Worm (Caenorhabditis elegans): ENCODE data around the gene aldo-2.
A peak's percentile ranks its signal among the peaks of the same experiment; 100 is the strongest.

The aldo-2 gene

ce11 chrIII:5841676-5842075 lies 34.7 kb downstream of the aldo-2 start (continued):
- TF ChIP-seq lin-39 (tag; optimal IDR thresholded peaks at IDR 0.05): no peak
- peak; percentile 33 for TF ChIP-seq skn-1 (tag; optimal IDR thresholded peaks at IDR 0.05)
- TF ChIP-seq nhr-19 (GFP tag; conservative IDR thresholded peaks at IDR 0.05): peak; percentile 58
- TF ChIP-seq sup-37 (GFP tag; optimal IDR thresholded peaks at IDR 0.05): no peak
- no peak for TF ChIP-seq hlh-4 (tag; optimal IDR thresholded peaks at IDR 0.05)
- TF ChIP-seq xbp-1 (tag; optimal IDR thresholded peaks at IDR 0.05): peak; percentile 7
- TF ChIP-seq dpl-1 (GFP tag; optimal IDR thresholded peaks at IDR 0.05): peak in 2 of 3 experiments; percentile 31 to 37
- peak; percentile 59 for TF ChIP-seq nhr-47 (tag; optimal IDR thresholded peaks at IDR 0.05)
- TF ChIP-seq lin-35 (GFP tag; optimal IDR thresholded peaks at IDR 0.05): peak in 1 of 2 experiments; percentile 69
- TF ChIP-seq lin-13 (GFP tag; optimal IDR thresholded peaks at IDR 0.05): peak; percentile 46
- TF ChIP-seq nhr-85 (tag): peak; percentile 92
- TF ChIP-seq lin-14 (GFP tag; optimal IDR thresholded peaks at IDR 0.05): peak; percentile 83
- TF ChIP-seq efl-1 (optimal IDR thresholded peaks at IDR 0.05): peak in 1 of 2 experiments; percentile 17
- TF ChIP-seq efl-1 (GFP tag; optimal IDR thresholded peaks at IDR 0.05 in 1 of 2): peak; percentile 16 to 53
- TF ChIP-seq lsy-2 (tag; optimal IDR thresholded peaks at IDR 0.05): peak in 1 of 2 experiments; percentile 74
- no peak for TF ChIP-seq ceh-8 (GFP tag; optimal IDR thresholded peaks at IDR 0.05)
- peak; percentile 52 for TF ChIP-seq mep-1 (tag; optimal IDR thresholded peaks at IDR 0.05)
- no peak for TF ChIP-seq pqm-1 (tag; optimal IDR thresholded peaks at IDR 0.05)
- no peak for TF ChIP-seq snpc-4 (tag; optimal IDR thresholded peaks at IDR 0.05)
- TF ChIP-seq mef-2 (tag; optimal IDR thresholded peaks at IDR 0.05): no peak
- no peak for TF ChIP-seq ceh-63 (GFP tag; optimal IDR thresholded peaks at IDR 0.05)
- no peak for TF ChIP-seq C34B4.2 (tag; optimal IDR thresholded peaks at IDR 0.05)
- TF ChIP-seq elt-3 (tag; optimal IDR thresholded peaks at IDR 0.05): peak in 1 of 6 experiments; percentile 64
- peak in 1 of 3 experiments; percentile 20 for TF ChIP-seq ceh-82 (tag; optimal IDR thresholded peaks at IDR 0.05)
- peak; percentile 87 for TF ChIP-seq blmp-1 (tag; optimal IDR thresholded peaks at IDR 0.05)

DNA sequence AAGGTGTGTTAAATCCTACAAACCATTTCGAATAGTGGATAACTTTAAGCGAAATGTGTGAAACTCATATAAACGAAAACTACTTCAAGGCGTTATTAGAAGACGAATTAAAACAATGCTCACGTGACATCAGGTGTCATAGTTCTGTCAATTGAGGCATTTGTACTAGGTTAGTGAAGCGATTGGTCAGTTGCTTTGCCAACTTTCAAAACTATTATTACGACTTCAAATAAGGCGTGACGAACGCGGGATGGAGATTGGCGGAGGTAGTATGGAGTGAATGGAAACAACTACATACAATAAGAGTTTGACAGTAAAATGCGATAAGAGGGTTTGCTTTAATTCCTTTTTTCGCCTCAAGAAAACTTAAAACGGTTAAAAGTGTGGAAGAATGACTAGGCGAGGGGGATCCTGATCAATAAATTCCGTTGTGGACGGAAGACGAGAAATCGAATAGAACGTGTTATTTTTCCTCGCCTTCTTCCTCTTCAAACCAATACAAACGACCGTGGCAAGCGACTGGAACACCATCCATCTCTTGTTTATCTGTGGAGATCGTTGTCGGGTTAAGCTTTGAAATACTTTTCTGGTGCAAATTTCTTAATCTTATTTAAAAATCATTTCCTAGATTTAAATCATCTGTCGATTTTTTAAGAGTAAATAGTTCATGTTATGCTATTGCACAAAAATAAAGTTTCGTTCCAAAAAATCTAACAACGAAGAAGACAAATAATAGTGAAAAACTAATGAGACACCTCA lies 35.4 kb downstream of the aldo-2 start:
- TF ChIP-seq blmp-1 (tag; optimal IDR thresholded peaks at IDR 0.05): no peak
- no peak for TF ChIP-seq nhr-85 (tag)
- TF ChIP-seq efl-1 (optimal IDR thresholded peaks at IDR 0.05): no peak
- TF ChIP-seq efl-1 (GFP tag; optimal IDR thresholded peaks at IDR 0.05 in 1 of 2): peak in 1 of 2 experiments; percentile 89
- TF ChIP-seq lin-35 (GFP tag; optimal IDR thresholded peaks at IDR 0.05): peak in 1 of 2 experiments; percentile 40
- TF ChIP-seq ama-1 (optimal IDR thresholded peaks at IDR 0.05): no peak

- TF ChIP-seq fkh-8 (tag; optimal IDR thresholded peaks at IDR 0.05) (peak; percentile 16), snu-23 (GFP tag; optimal IDR thresholded peaks at IDR 0.05) (no peak), lin-14 (GFP tag; optimal IDR thresholded peaks at IDR 0.05) (peak; percentile 7), jun-1 (tag; optimal IDR thresholded peaks at IDR 0.05) (peak; percentile 16), ama-1 (optimal IDR thresholded peaks at IDR 0.05) (peak; percentile 13), egl-13 (tag; optimal IDR thresholded peaks at IDR 0.05) (peak; percentile 11), nhr-47 (tag; optimal IDR thresholded peaks at IDR 0.05) (peak; percentile 23), lsy-2 (tag; optimal IDR thresholded peaks at IDR 0.05) (peak in 1 of 2 experiments; percentile 11), pqm-1 (tag; optimal IDR thresholded peaks at IDR 0.05) (peak; percentile 72), elt-2 (tag; optimal IDR thresholded peaks at IDR 0.05) (peak; percentile 11), snpc-4 (tag; optimal IDR thresholded peaks at IDR 0.05) (no peak), dpl-1 (GFP tag; optimal IDR thresholded peaks at IDR 0.05) (peak in 1 of 3 experiments; percentile 3), pax-3 (tag; optimal IDR thresholded peaks at IDR 0.05) (peak; percentile 20), nhr-71 (tag; optimal IDR thresholded peaks at IDR 0.05) (peak; percentile 6), nhr-28 (tag; optimal IDR thresholded peaks at IDR 0.05) (no peak)
Measured at ce11 chrIII:5840277-5840676, 36.1 kb downstream of the aldo-2 start.

DNA sequence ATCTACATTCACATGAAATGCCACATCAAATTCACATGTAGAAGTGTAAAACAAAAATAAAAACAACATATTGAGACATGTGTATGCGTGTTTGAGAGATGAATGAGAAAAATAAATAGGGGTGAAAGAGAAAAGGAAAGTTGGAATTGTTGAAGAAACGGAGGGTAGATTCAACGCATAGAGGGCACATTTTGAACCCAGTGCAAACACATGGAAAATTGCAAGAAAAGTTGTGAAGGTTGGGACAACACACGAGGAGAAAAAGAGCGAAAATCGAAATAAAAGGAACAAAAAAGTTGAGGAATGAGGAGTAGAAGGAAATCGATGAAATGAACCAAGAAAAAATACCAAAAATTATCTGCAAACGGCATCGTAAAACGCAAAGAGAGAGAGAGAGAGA lies 36.8 kb downstream of the aldo-2 start:
- peak; percentile 57 for TF ChIP-seq blmp-1 (tag; optimal IDR thresholded peaks at IDR 0.05)
- TF ChIP-seq ama-1 (optimal IDR thresholded peaks at IDR 0.05): no peak
- TF ChIP-seq skn-1 (tag; optimal IDR thresholded peaks at IDR 0.05): no peak
- no peak for TF ChIP-seq ceh-88 (GFP tag; IDR thresholded peaks at IDR 0.05)
- TF ChIP-seq unc-86 (tag; optimal IDR thresholded peaks at IDR 0.05): no peak
- peak; percentile 9 for TF ChIP-seq lin-14 (GFP tag; optimal IDR thresholded peaks at IDR 0.05)
- no peak for TF ChIP-seq swsn-7 (tag; optimal IDR thresholded peaks at IDR 0.05)
- no peak for TF ChIP-seq lin-39 (tag; optimal IDR thresholded peaks at IDR 0.05)
- TF ChIP-seq ztf-11 (tag; optimal IDR thresholded peaks at IDR 0.05): no peak
- TF ChIP-seq dsc-1 (tag; optimal IDR thresholded peaks at IDR 0.05): peak; percentile 57
- TF ChIP-seq Y116A8C.19 (tag; optimal IDR thresholded peaks at IDR 0.05; ENCODE audit: borderline replicate concordance): no peak
- TF ChIP-seq nhr-11 (tag; optimal IDR thresholded peaks at IDR 0.05): no peak

Measured in whole organism, L1 larva.